Worm (Caenorhabditis elegans) whole organism, midembryonic: ENCODE data around the gene btb-2.

ENCODE experiments used
- klf-2 ChIP-seq: fragments of 200-800 bp; sonication (Bioruptor generic); conservative IDR thresholded peaks from 2 replicates; pipeline ENCODE4 v1.3.6; 2022; ENCODE audit warnings: missing genetic modification reagents, missing genetic modification characterization, missing compliant biosample characterization
- med-1 ChIP-seq: sonication (generic microtip); optimal IDR thresholded peaks from 2 replicates; lab custom pipeline; 2017; ENCODE audit warnings: missing genetic modification characterization, mild to moderate bottlenecking, missing compliant biosample characterization, antibody characterized with exemption, missing genetic modification reagents; ENCODE audit not compliant: insufficient read depth
- tab-1 ChIP-seq: fragments of 200-800 bp; sonication (Bioruptor generic); IDR thresholded peaks from 2 replicates; pipeline ENCODE4 v1.3.6; 2022; ENCODE audit warnings: missing genetic modification characterization, missing compliant biosample characterization

ce11 chrII:6377381-6377948 is 24.3 kb upstream of the btb-2 start:
- no peak for TF ChIP-seq tab-1 (GFP tag; lab: Robert Waterston, UW)
- TF ChIP-seq klf-2, result no peak
- TF ChIP-seq med-1, result no peak
